Fruit fly (Drosophila melanogaster) whole organism, embryonic: Measurements from ENCODE around the gene Sfp33A4.
A peak's percentile ranks its signal among the peaks of the same experiment; 100 is the strongest.

Experiments used
- B-H1 ChIP-seq: fragments of 200-800 bp; sonication (Bioruptor generic); IDR thresholded peaks from 3 replicates; pipeline ENCODE4 v1.3.6; 2022; ENCODE audit warnings: missing biosample characterization, missing genetic modification characterization
- CG10267 ChIP-seq: fragments of 200-800 bp; sonication (Bioruptor generic); optimal IDR thresholded peaks from 2 replicates; lab custom pipeline; 2018; ENCODE audit warnings: missing biosample characterization, mild to moderate bottlenecking, missing genetic modification characterization, moderate library complexity
- CG11093 ChIP-seq: fragments of 200-800 bp; sonication (Bioruptor generic); IDR thresholded peaks from 3 replicates; pipeline ENCODE4 v1.3.6; 2022; ENCODE audit warnings: missing biosample characterization, missing genetic modification characterization
- CG1233 ChIP-seq: fragments of 200-800 bp; sonication (Bioruptor generic); optimal IDR thresholded peaks from 4 replicates; lab custom pipeline; 2018; ENCODE audit warnings: missing biosample characterization, mild to moderate bottlenecking, missing genetic modification characterization
- CG13624 ChIP-seq: fragments of 200-800 bp; sonication (Bioruptor generic); optimal IDR thresholded peaks from 2 replicates; lab custom pipeline; 2016; ENCODE audit warnings: missing biosample characterization, missing genetic modification characterization
- CG14441 ChIP-seq: fragments of 200-800 bp; sonication (Bioruptor generic); IDR thresholded peaks from 2 replicates; pipeline ENCODE4 v1.3.6; 2022; ENCODE audit warnings: missing biosample characterization, missing genetic modification characterization
- CG17186 ChIP-seq: fragments of 200-800 bp; sonication (Bioruptor generic); optimal IDR thresholded peaks from 3 replicates; lab custom pipeline; 2017; ENCODE audit warnings: missing biosample characterization, missing genetic modification reagents, missing genetic modification characterization
- CG17385 ChIP-seq: fragments of 200-800 bp; sonication (Bioruptor generic); optimal IDR thresholded peaks from 3 replicates; lab custom pipeline; 2018; ENCODE audit warnings: missing biosample characterization, mild to moderate bottlenecking, missing genetic modification characterization
- CG2120 ChIP-seq: fragments of 200-800 bp; sonication (Bioruptor generic); optimal IDR thresholded peaks from 3 replicates; lab custom pipeline; 2016; ENCODE audit warnings: missing biosample characterization, missing genetic modification characterization
- CG2199 ChIP-seq: fragments of 200-800 bp; sonication (Bioruptor generic); IDR thresholded peaks from 3 replicates; pipeline ENCODE4 v1.3.6; 2022; ENCODE audit warnings: missing biosample characterization, missing genetic modification characterization
- CG30020 ChIP-seq: fragments of 200-800 bp; optimal IDR thresholded peaks from 2 replicates; lab custom pipeline; 2019; ENCODE audit warnings: missing biosample characterization, mild to moderate bottlenecking, missing genetic modification characterization, moderate library complexity
- CG3065 ChIP-seq: fragments of 200-800 bp; sonication (Bioruptor generic); optimal IDR thresholded peaks from 2 replicates; lab custom pipeline; 2016; ENCODE audit warnings: missing biosample characterization, missing genetic modification characterization
- CG32772 ChIP-seq: fragments of 200-800 bp; sonication (Bioruptor generic); IDR thresholded peaks from 2 replicates; pipeline ENCODE4 v1.3.6; 2022; ENCODE audit warnings: missing biosample characterization, missing genetic modification characterization
- CG33557 ChIP-seq: fragments of 200-800 bp; sonication (Bioruptor generic); optimal IDR thresholded peaks from 2 replicates; lab custom pipeline; 2019; ENCODE audit warnings: missing biosample characterization, mild to moderate bottlenecking, missing genetic modification characterization, moderate library complexity
- CG3847 ChIP-seq: fragments of 200-800 bp; sonication (Bioruptor generic); IDR thresholded peaks from 2 replicates; pipeline ENCODE4 v1.3.6; 2022; ENCODE audit warnings: missing biosample characterization, missing genetic modification characterization
- CG43689 ChIP-seq: fragments of 200-800 bp; sonication (Bioruptor generic); IDR thresholded peaks from 2 replicates; pipeline ENCODE4 v1.3.6; 2022; ENCODE audit warnings: missing biosample characterization, missing genetic modification characterization
- CG6654 ChIP-seq: fragments of 200-800 bp; sonication (Bioruptor generic); optimal IDR thresholded peaks from 2 replicates; lab custom pipeline; 2017; ENCODE audit warnings: missing biosample characterization, mild to moderate bottlenecking, missing genetic modification characterization
- CG7786 ChIP-seq: fragments of 200-800 bp; sonication (Bioruptor generic); optimal IDR thresholded peaks from 2 replicates; lab custom pipeline; 2016; ENCODE audit warnings: missing biosample characterization, missing genetic modification characterization
- CG8281 ChIP-seq: fragments of 200-800 bp; sonication (Bioruptor generic); optimal IDR thresholded peaks from 2 replicates; lab custom pipeline; 2018; ENCODE audit warnings: missing biosample characterization, mild to moderate bottlenecking, missing genetic modification characterization, moderate library complexity
- CG8359 ChIP-seq: fragments of 200-800 bp; sonication (Bioruptor generic); optimal IDR thresholded peaks from 2 replicates; lab custom pipeline; 2017; ENCODE audit warnings: missing biosample characterization, mild to moderate bottlenecking, missing genetic modification characterization, borderline replicate concordance
- CG9817 ChIP-seq: fragments of 200-800 bp; sonication (Bioruptor generic); optimal IDR thresholded peaks from 2 replicates; lab custom pipeline; 2018; ENCODE audit warnings: missing biosample characterization, mild to moderate bottlenecking, missing genetic modification characterization, moderate library complexity
- D19A ChIP-seq: fragments of 200-800 bp; optimal IDR thresholded peaks from 3 replicates; lab custom pipeline; 2019; ENCODE audit warnings: missing biosample characterization, mild to moderate bottlenecking, missing genetic modification characterization, moderate library complexity
- Dip2 ChIP-seq: fragments of 200-800 bp; sonication (Bioruptor generic); IDR thresholded peaks from 2 replicates; pipeline ENCODE4 v1.3.6; 2022; ENCODE audit warnings: missing biosample characterization, missing genetic modification characterization
- HmgZ ChIP-seq: fragments of 200-800 bp; sonication (Bioruptor generic); optimal IDR thresholded peaks from 2 replicates; lab custom pipeline; 2018; ENCODE audit warnings: missing biosample characterization, mild to moderate bottlenecking, missing genetic modification characterization
- Lim3 ChIP-seq: fragments of 200-800 bp; sonication (Bioruptor generic); IDR thresholded peaks from 2 replicates; pipeline ENCODE4 v1.3.6; 2022; ENCODE audit warnings: missing biosample characterization, missing genetic modification characterization
- Lpt ChIP-seq: fragments of >200 bp; optimal IDR thresholded peaks from 2 replicates; lab custom pipeline; 2018; ENCODE audit warnings: missing biosample characterization, missing genetic modification characterization
- NC2β ChIP-seq: fragments of 200-800 bp; sonication (Bioruptor generic); optimal IDR thresholded peaks from 2 replicates; lab custom pipeline; 2016; ENCODE audit warnings: missing biosample characterization, missing genetic modification characterization
- NfI ChIP-seq: fragments of 200-800 bp; sonication (Bioruptor generic); optimal IDR thresholded peaks from 3 replicates; lab custom pipeline; 2018; ENCODE audit warnings: missing biosample characterization, mild to moderate bottlenecking, missing genetic modification characterization, moderate library complexity
- Scr ChIP-seq: fragments of 200-800 bp; sonication (Bioruptor generic); IDR thresholded peaks from 2 replicates; pipeline ENCODE4 v1.3.6; 2022; ENCODE audit warnings: missing biosample characterization, missing genetic modification characterization; ENCODE audit not compliant: partially characterized antibody
- ap ChIP-seq: fragments of 200-800 bp; sonication (Bioruptor generic); IDR thresholded peaks from 2 replicates; pipeline ENCODE4 v1.3.6; 2022; ENCODE audit warnings: missing biosample characterization, missing genetic modification characterization
- ara ChIP-seq: fragments of 200-800 bp; sonication (Bioruptor generic); IDR thresholded peaks from 2 replicates; pipeline ENCODE4 v1.3.6; 2022; ENCODE audit warnings: missing biosample characterization, missing genetic modification characterization
- ase ChIP-seq: fragments of 200-800 bp; sonication (Bioruptor generic); IDR thresholded peaks from 3 replicates; pipeline ENCODE4 v1.3.6; 2022; ENCODE audit warnings: missing biosample characterization, missing genetic modification characterization
- cato ChIP-seq: fragments of 200-800 bp; sonication (Bioruptor generic); optimal IDR thresholded peaks from 2 replicates; lab custom pipeline; 2016; ENCODE audit warnings: missing biosample characterization, missing genetic modification characterization, borderline replicate concordance
- esg ChIP-seq: fragments of 200-800 bp; sonication (Bioruptor generic); conservative IDR thresholded peaks from 2 replicates; pipeline ENCODE4 v1.3.6; 2022; ENCODE audit warnings: missing biosample characterization, missing genetic modification characterization
- eyg ChIP-seq: fragments of 200-800 bp; sonication (Bioruptor generic); optimal IDR thresholded peaks from 3 replicates; lab custom pipeline; 2016; ENCODE audit warnings: missing biosample characterization, missing genetic modification characterization
- fu2 ChIP-seq: fragments of 200-800 bp; sonication (Bioruptor generic); optimal IDR thresholded peaks from 2 replicates; lab custom pipeline; 2016; ENCODE audit warnings: missing biosample characterization, missing genetic modification characterization
- gcm2 ChIP-seq: fragments of 200-800 bp; sonication (Bioruptor generic); optimal IDR thresholded peaks from 2 replicates; lab custom pipeline; 2016; ENCODE audit warnings: missing biosample characterization, missing genetic modification characterization
- gro ChIP-seq: fragments of 200-800 bp; sonication (Bioruptor generic); optimal IDR thresholded peaks from 2 replicates; lab custom pipeline; 2016; ENCODE audit warnings: missing biosample characterization, missing genetic modification characterization
- gsb ChIP-seq: fragments of 200-800 bp; sonication (Bioruptor generic); IDR thresholded peaks from 2 replicates; pipeline ENCODE4 v1.3.6; 2022; ENCODE audit warnings: missing biosample characterization, missing genetic modification characterization
- insv ChIP-seq, 2 experiments: fragments of 200-800 bp; sonication (Bioruptor generic); optimal IDR thresholded peaks; 3 replicates each; lab custom pipeline; 2016 to 2018; ENCODE audit warnings: missing biosample characterization in 2 of 2, missing genetic modification characterization in 2 of 2
- kah ChIP-seq: fragments of 200-800 bp; sonication (Bioruptor generic); optimal IDR thresholded peaks from 2 replicates; lab custom pipeline; 2018; ENCODE audit warnings: missing biosample characterization, mild to moderate bottlenecking, missing genetic modification characterization
- lilli ChIP-seq: fragments of 200-800 bp; sonication (Bioruptor generic); optimal IDR thresholded peaks from 3 replicates; lab custom pipeline; 2016; ENCODE audit warnings: missing biosample characterization, missing genetic modification characterization
- lmd ChIP-seq: fragments of 200-800 bp; sonication (Bioruptor generic); IDR thresholded peaks from 2 replicates; pipeline ENCODE4 v1.3.6; 2022; ENCODE audit warnings: missing biosample characterization, missing genetic modification characterization
- lov ChIP-seq, 2 experiments: fragments of 200-800 bp in 1 of 2; fragments of >200 bp in 1 of 2; sonication (Bioruptor generic) in 1 of 2; IDR thresholded peaks in 1 of 2; optimal IDR thresholded peaks in 1 of 2; 2 replicates in 1 of 2; 3 replicates in 1 of 2; pipeline versions ENCODE4 v1.3.6 to Lab custom; 2017 to 2022; ENCODE audit warnings: missing biosample characterization in 1 of 2, missing genetic modification characterization in 1 of 2
- nom ChIP-seq: fragments of 200-800 bp; sonication (Bioruptor generic); optimal IDR thresholded peaks from 2 replicates; lab custom pipeline; 2017; ENCODE audit warnings: missing biosample characterization, missing genetic modification characterization, mild to moderate bottlenecking, moderate library complexity, missing genetic modification reagents
- pfk ChIP-seq: fragments of 200-800 bp; sonication (Bioruptor generic); optimal IDR thresholded peaks from 2 replicates; lab custom pipeline; 2018; ENCODE audit warnings: missing biosample characterization, mild to moderate bottlenecking, missing genetic modification characterization, moderate library complexity
- sug ChIP-seq: fragments of 200-800 bp; optimal IDR thresholded peaks from 2 replicates; lab custom pipeline; 2019; ENCODE audit warnings: missing biosample characterization, mild to moderate bottlenecking, missing genetic modification characterization, moderate library complexity
- tll ChIP-seq, 2 experiments: fragments of 200-800 bp in 1 of 2; fragments of >200 bp in 1 of 2; sonication (Bioruptor generic) in 1 of 2; optimal IDR thresholded peaks; 2 replicates each; lab custom pipeline; 2017 to 2019; ENCODE audit warnings: missing biosample characterization in 2 of 2, missing genetic modification characterization in 2 of 2, mild to moderate bottlenecking in 1 of 2, moderate library complexity in 1 of 2
- vfl ChIP-seq: fragments of 200-800 bp; sonication (Bioruptor generic); optimal IDR thresholded peaks from 2 replicates; lab custom pipeline; 2016; ENCODE audit warnings: missing biosample characterization, missing genetic modification characterization
- zfh2 ChIP-seq: fragments of 200-800 bp; sonication (Bioruptor generic); optimal IDR thresholded peaks from 2 replicates; lab custom pipeline; 2016; ENCODE audit warnings: missing biosample characterization, missing genetic modification characterization

Gene Sfp33A4

dm6 chr2L:11807697-11808226, 29.3 kb upstream of the Sfp33A4 start (continued):
- TF ChIP-seq lov (optimal IDR thresholded peaks at IDR 0.05; lab: Kevin White, UChicago) (no peak), lov (GFP tag; IDR thresholded peaks at IDR 0.05; lab: Robert Waterston, UW) (0 out of 3 replicates have a peak, but pooled peaks have one; percentile 50), zfh2 (GFP tag; lab: Kevin White, UChicago) (no peak), CG3847 (GFP tag; lab: Robert Waterston, UW) (no peak), ara (GFP tag; lab: Robert Waterston, UW) (0 out of 2 replicates have a peak, but pooled peaks have one; percentile 42), nom (GFP tag; lab: Kevin White, UChicago) (peak; percentile 61), CG8281 (no peak), lmd (GFP tag; lab: Robert Waterston, UW) (no peak), D19A (no peak), CG43689 (GFP tag; lab: Robert Waterston, UW) (no peak), sug (tag; lab: Kevin White, UChicago) (peak; percentile 59), gsb (GFP tag; lab: Robert Waterston, UW) (no peak), CG13624 (GFP tag; lab: Kevin White, UChicago) (no peak), ase (GFP tag; lab: Robert Waterston, UW) (no peak), CG8359 (GFP tag; lab: Kevin White, UChicago) (no peak), CG2199 (GFP tag; lab: Robert Waterston, UW) (0 out of 3 replicates have a peak, but pooled peaks have one; percentile 74), CG10267 (no peak), lilli (GFP tag; lab: Kevin White, UChicago) (no peak), NC2β (GFP tag; lab: Kevin White, UChicago) (no peak), fu2 (GFP tag; lab: Kevin White, UChicago) (no peak), cato (no peak), vfl (no peak), gcm2 (GFP tag; lab: Kevin White, UChicago) (no peak), HmgZ (peak; percentile 78), CG33557 (GFP tag; lab: Kevin White, UChicago) (no peak), CG9817 (tag; lab: Kevin White, UChicago) (no peak), Lim3 (GFP tag; lab: Robert Waterston, UW) (no peak), CG7786 (GFP tag; lab: Kevin White, UChicago) (no peak), insv (GFP tag; optimal IDR thresholded peaks at IDR 0.05; lab: Kevin White, UChicago) (peak in 1 of 2 experiments; percentile 42), pfk (GFP tag; lab: Kevin White, UChicago) (no peak), gro (GFP tag; lab: Kevin White, UChicago) (peak; percentile 54), tll (GFP tag; optimal IDR thresholded peaks at IDR 0.05; lab: Kevin White, UChicago) (peak in 1 of 2 experiments; percentile 10), B-H1 (GFP tag; lab: Robert Waterston, UW) (no peak), ap (GFP tag; lab: Robert Waterston, UW) (no peak), CG17385 (peak; percentile 27), Dip2 (no peak), CG17186 (GFP tag; lab: Kevin White, UChicago) (no peak), NfI (peak; percentile 8), eyg (GFP tag; lab: Kevin White, UChicago) (no peak), CG3065 (GFP tag; lab: Kevin White, UChicago) (no peak), kah (GFP tag; lab: Kevin White, UChicago) (peak; percentile 5), esg (no peak), Scr (GFP tag; lab: Robert Waterston, UW) (no peak; the same call in 1 of the 2 replicates), CG14441 (GFP tag; lab: Robert Waterston, UW) (no peak), CG11093 (no peak), CG2120 (no peak), CG6654 (GFP tag; lab: Kevin White, UChicago) (no peak), CG30020 (no peak), CG1233 (GFP tag; lab: Kevin White, UChicago) (no peak), Lpt (GFP tag; lab: Kevin White, UChicago) (no peak), CG32772 (GFP tag; lab: Robert Waterston, UW) (no peak)
